Fruit fly (Drosophila melanogaster): ENCODE data around the gene Hsc70-3.

Gene Hsc70-3

DNA sequence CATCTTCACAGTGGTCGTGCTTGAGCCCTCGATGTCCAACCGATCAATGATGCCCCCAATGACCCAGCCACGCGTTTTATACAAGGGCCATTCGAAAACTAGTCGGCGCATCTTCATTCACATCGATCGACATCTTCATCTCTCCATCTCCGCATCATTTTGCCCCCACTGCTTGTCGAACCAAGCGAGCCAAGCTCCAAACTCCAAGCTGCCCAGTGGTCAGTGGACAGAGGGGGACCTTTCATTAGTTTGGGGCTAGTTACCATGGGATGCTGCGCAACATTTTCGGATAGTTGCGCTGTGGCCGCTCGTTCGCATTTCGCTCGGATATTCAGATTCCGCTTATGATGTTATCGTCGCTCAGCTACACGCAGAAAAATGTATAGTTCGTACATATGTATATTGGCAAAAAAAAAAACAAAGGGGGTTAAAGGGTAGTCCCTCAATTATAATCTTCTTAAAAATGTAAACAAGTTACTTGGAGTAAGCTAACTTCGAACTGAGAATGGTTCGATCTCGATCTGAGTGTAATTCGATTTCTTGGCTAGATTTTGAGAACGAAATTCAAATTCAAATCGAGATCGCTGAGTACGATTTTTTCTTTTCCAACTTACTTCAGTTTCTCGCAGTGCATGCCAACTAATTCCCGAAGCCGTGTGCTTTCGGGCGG lies 39.3 kb upstream of the Hsc70-3 start, which contains the start of gene CG15740 (continued):
- TF ChIP-seq CG10267 (tag; optimal IDR thresholded peaks at IDR 0.05) = no peak
- TF ChIP-seq CG17328 (GFP tag; IDR thresholded peaks at IDR 0.05) = peak; percentile 47; the same call in 1 of the 2 replicates
- peak; percentile 76 for TF ChIP-seq sens (GFP tag)
- no peak for TF ChIP-seq Myb (GFP tag; optimal IDR thresholded peaks at IDR 0.05)
- TF ChIP-seq E2f2 (GFP tag; IDR thresholded peaks at IDR 0.05) = peak; percentile 37; the same call in 1 of the 2 replicates
- no peak for TF ChIP-seq ATbp (GFP tag; optimal IDR thresholded peaks at IDR 0.05)
- TF ChIP-seq CG2199 (GFP tag; IDR thresholded peaks at IDR 0.05) = no peak
- TF ChIP-seq CG10431 (GFP tag; optimal IDR thresholded peaks at IDR 0.05) = no peak
- no peak for TF ChIP-seq CG2129 (GFP tag; IDR thresholded peaks at IDR 0.05; ENCODE audit: partially characterized antibody)
- TF ChIP-seq pzg (GFP tag; optimal IDR thresholded peaks at IDR 0.05) = no peak
- TF ChIP-seq sqz (GFP tag; optimal IDR thresholded peaks at IDR 0.05) = no peak
- no peak for TF ChIP-seq chn (GFP tag; optimal IDR thresholded peaks at IDR 0.05)
- TF ChIP-seq wor (GFP tag; IDR thresholded peaks at IDR 0.05) = peak; percentile 45; the same call in 1 of the 2 replicates
- TF ChIP-seq BEAF-32 (GFP tag; optimal IDR thresholded peaks at IDR 0.05) = no peak
- TF ChIP-seq dati (GFP tag; IDR thresholded peaks at IDR 0.05) = no peak; the same call in 1 of the 2 replicates
- peak; percentile 63 for TF ChIP-seq Sox102F (GFP tag; optimal IDR thresholded peaks at IDR 0.05)
- TF ChIP-seq Atf-2 (GFP tag; optimal IDR thresholded peaks at IDR 0.05) = no peak
- TF ChIP-seq fd64A (GFP tag; optimal IDR thresholded peaks at IDR 0.05) = no peak
- no peak for TF ChIP-seq CG7928 (GFP tag; optimal IDR thresholded peaks at IDR 0.05)
- peak; percentile 84 for TF ChIP-seq Med (GFP tag)
- no peak for TF ChIP-seq prd (optimal IDR thresholded peaks at IDR 0.05)
- peak; percentile 69; the same call in 2 of the 3 replicates for TF ChIP-seq prd (GFP tag; IDR thresholded peaks at IDR 0.05)
- TF ChIP-seq Hsf (GFP tag; optimal IDR thresholded peaks at IDR 0.05) = peak; percentile 23
- peak; percentile 23 for TF ChIP-seq ind (GFP tag; optimal IDR thresholded peaks at IDR 0.05)
- TF ChIP-seq pros (GFP tag; optimal IDR thresholded peaks at IDR 0.05) = no peak
- peak; percentile 61; the same call in 1 of the 3 replicates for TF ChIP-seq H15 (GFP tag; IDR thresholded peaks at IDR 0.05)
- no peak for TF ChIP-seq Dek (tag; optimal IDR thresholded peaks at IDR 0.05)
- TF ChIP-seq Doc2 (GFP tag; IDR thresholded peaks at IDR 0.05) = no peak
- TF ChIP-seq CG10462 (GFP tag; optimal IDR thresholded peaks at IDR 0.05) = no peak
- no peak for TF ChIP-seq CG10274 (GFP tag; optimal IDR thresholded peaks at IDR 0.05)
- peak; percentile 5 for TF ChIP-seq CG12659 (GFP tag; optimal IDR thresholded peaks at IDR 0.05)
- TF ChIP-seq CG15073 (GFP tag; optimal IDR thresholded peaks at IDR 0.05) = no peak
- no peak for TF ChIP-seq CG14710 (tag; optimal IDR thresholded peaks at IDR 0.05)
- TF ChIP-seq Bdp1 (GFP tag; optimal IDR thresholded peaks at IDR 0.05) = no peak
- peak; percentile 76 for TF ChIP-seq seq (GFP tag; IDR thresholded peaks at IDR 0.05)
- no peak for TF ChIP-seq CG1832 (GFP tag; optimal IDR thresholded peaks at IDR 0.05)
- no peak for TF ChIP-seq CG5245 (GFP tag; optimal IDR thresholded peaks at IDR 0.05)
- peak; percentile 8 for TF ChIP-seq Chrac-16 (GFP tag; optimal IDR thresholded peaks at IDR 0.05)
- TF ChIP-seq gro (GFP tag; optimal IDR thresholded peaks at IDR 0.05) = no peak
- TF ChIP-seq CG9609 (GFP tag; optimal IDR thresholded peaks at IDR 0.05) = no peak
- peak; percentile 73 for TF ChIP-seq CG11504 (tag; optimal IDR thresholded peaks at IDR 0.05)
- TF ChIP-seq otp (GFP tag; IDR thresholded peaks at IDR 0.05) = no peak; the same call in 2 of the 3 replicates
- no peak for TF ChIP-seq Dp (GFP tag; optimal IDR thresholded peaks at IDR 0.05)
- TF ChIP-seq Taf1 (GFP tag; IDR thresholded peaks at IDR 0.05) = no peak
- no peak for TF ChIP-seq CG12744 (GFP tag; optimal IDR thresholded peaks at IDR 0.05)
- TF ChIP-seq maf-S (GFP tag; optimal IDR thresholded peaks at IDR 0.05) = no peak
- TF ChIP-seq CG4730 (GFP tag; IDR thresholded peaks at IDR 0.05) = no peak
- peak; percentile 67; the same call in 1 of the 3 replicates for TF ChIP-seq so (GFP tag; IDR thresholded peaks at IDR 0.05)
- TF ChIP-seq Fer2 (tag; optimal IDR thresholded peaks at IDR 0.05) = no peak
- no peak for TF ChIP-seq HLHmδ (GFP tag; optimal IDR thresholded peaks at IDR 0.05)
